Worm (Caenorhabditis elegans) whole organism, L3 larva: ENCODE measurements around the gene clec-186.

Experiments used
- R02D3.7 ChIP-seq: fragments of 150-350 bp; optimal IDR thresholded peaks from 2 replicates; lab custom pipeline; 2014; ENCODE audit warnings: missing biosample characterization, missing genetic modification characterization
- ZK546.5 ChIP-seq: sonication (generic microtip); optimal IDR thresholded peaks from 2 replicates; lab custom pipeline; 2017; ENCODE audit warnings: missing biosample characterization, missing genetic modification characterization
- aly-2 ChIP-seq: fragments of 150-350 bp; optimal IDR thresholded peaks from 2 replicates; lab custom pipeline; 2014; ENCODE audit warnings: missing biosample characterization, missing genetic modification characterization
- ceh-28 ChIP-seq: fragments of 150-350 bp; optimal IDR thresholded peaks from 2 replicates; lab custom pipeline; 2014; ENCODE audit warnings: missing biosample characterization, missing genetic modification reagents, missing genetic modification characterization
- ceh-82 ChIP-seq: fragments of 150-350 bp; optimal IDR thresholded peaks from 2 replicates; lab custom pipeline; 2014; ENCODE audit warnings: missing biosample characterization, missing genetic modification characterization
- daf-12 ChIP-seq: fragments of 150-350 bp; optimal IDR thresholded peaks from 2 replicates; lab custom pipeline; 2014; ENCODE audit warnings: missing biosample characterization, missing genetic modification reagents, missing genetic modification characterization
- egl-27 ChIP-seq: sonication (generic microtip); optimal IDR thresholded peaks from 4 replicates; lab custom pipeline; 2017; ENCODE audit warnings: missing biosample characterization, missing genetic modification reagents, missing genetic modification characterization
- elt-2 ChIP-seq: sonication (generic microtip); optimal IDR thresholded peaks from 2 replicates; lab custom pipeline; 2016; ENCODE audit warnings: missing genetic modification reagents, mild to moderate bottlenecking, missing genetic modification characterization, missing compliant biosample characterization
- elt-3 ChIP-seq, 3 experiments: fragments of 150-350 bp in 1 of 3; sonication (generic microtip) in 2 of 3; optimal IDR thresholded peaks; 2 replicates in 2 of 3; 4 replicates in 1 of 3; lab custom pipeline; 2014 to 2017; ENCODE audit warnings: missing biosample characterization in 3 of 3, missing genetic modification characterization in 3 of 3
- eor-1 ChIP-seq, 2 experiments: fragments of 150-350 bp; optimal IDR thresholded peaks; 2 replicates each; lab custom pipeline; 2014 to 2018; ENCODE audit warnings: missing biosample characterization in 2 of 2, missing genetic modification characterization in 2 of 2
- fos-1 ChIP-seq: fragments of 150-350 bp; optimal IDR thresholded peaks from 2 replicates; lab custom pipeline; 2014; ENCODE audit warnings: missing biosample characterization, missing genetic modification characterization
- hmg-11 ChIP-seq: sonication (generic microtip); optimal IDR thresholded peaks from 2 replicates; lab custom pipeline; 2016; ENCODE audit warnings: missing genetic modification characterization, missing compliant biosample characterization
- jun-1 ChIP-seq: fragments of 150-350 bp; optimal IDR thresholded peaks from 2 replicates; lab custom pipeline; 2014; ENCODE audit warnings: missing biosample characterization, missing genetic modification reagents, missing genetic modification characterization
- lin-39 ChIP-seq: fragments of 150-350 bp; optimal IDR thresholded peaks from 2 replicates; lab custom pipeline; 2018; ENCODE audit warnings: missing biosample characterization, missing genetic modification reagents, missing genetic modification characterization
- lsy-12 ChIP-seq: sonication (generic microtip); optimal IDR thresholded peaks from 2 replicates; lab custom pipeline; 2016; ENCODE audit warnings: mild to moderate bottlenecking, missing genetic modification characterization, missing compliant biosample characterization
- mdl-1 ChIP-seq: fragments of 150-350 bp; optimal IDR thresholded peaks from 2 replicates; lab custom pipeline; 2014; ENCODE audit warnings: missing biosample characterization, missing genetic modification characterization
- nfya-1 ChIP-seq: sonication (generic microtip); optimal IDR thresholded peaks from 2 replicates; lab custom pipeline; 2017; ENCODE audit warnings: missing genetic modification characterization, mild to moderate bottlenecking, missing compliant biosample characterization, antibody characterized with exemption, moderate library complexity; ENCODE audit not compliant: insufficient read depth
- nhr-11 ChIP-seq: fragments of 150-350 bp; optimal IDR thresholded peaks from 2 replicates; lab custom pipeline; 2014; ENCODE audit warnings: missing biosample characterization, missing genetic modification characterization
- nhr-12 ChIP-seq: fragments of 150-350 bp; optimal IDR thresholded peaks from 2 replicates; lab custom pipeline; 2014; ENCODE audit warnings: missing biosample characterization, missing genetic modification characterization
- nhr-23 ChIP-seq: fragments of 150-350 bp; optimal IDR thresholded peaks from 2 replicates; lab custom pipeline; 2014; ENCODE audit warnings: missing biosample characterization, missing genetic modification reagents, missing genetic modification characterization
- nhr-237 ChIP-seq: fragments of 150-350 bp; optimal IDR thresholded peaks from 2 replicates; lab custom pipeline; 2014; ENCODE audit warnings: missing biosample characterization, missing genetic modification characterization
- nhr-25 ChIP-seq: sonication (generic microtip); optimal IDR thresholded peaks from 2 replicates; lab custom pipeline; 2017; ENCODE audit warnings: missing biosample characterization, missing genetic modification characterization
- nhr-28 ChIP-seq: fragments of 150-350 bp; optimal IDR thresholded peaks from 2 replicates; lab custom pipeline; 2014; ENCODE audit warnings: missing biosample characterization, missing genetic modification characterization
- nhr-76 ChIP-seq: fragments of 150-350 bp; sonication (generic microtip); optimal IDR thresholded peaks from 5 replicates; lab custom pipeline; 2014; ENCODE audit warnings: missing biosample characterization, missing genetic modification characterization
- pha-4 ChIP-seq: fragments of 150-350 bp; optimal IDR thresholded peaks from 2 replicates; lab custom pipeline; 2014; ENCODE audit warnings: missing biosample characterization, missing genetic modification reagents, missing genetic modification characterization
- pqm-1 ChIP-seq: fragments of 150-350 bp; optimal IDR thresholded peaks from 2 replicates; lab custom pipeline; 2017; ENCODE audit warnings: missing biosample characterization, missing genetic modification characterization, inconsistent platforms
- skn-1 ChIP-seq: fragments of 150-350 bp; optimal IDR thresholded peaks from 2 replicates; lab custom pipeline; 2014; ENCODE audit warnings: missing biosample characterization, missing genetic modification characterization
- snpc-4 ChIP-seq: fragments of 150-350 bp; optimal IDR thresholded peaks from 2 replicates; lab custom pipeline; 2014; ENCODE audit warnings: missing biosample characterization, missing genetic modification characterization
- unc-62 ChIP-seq: fragments of 150-350 bp; sonication (generic microtip); optimal IDR thresholded peaks from 4 replicates; lab custom pipeline; 2014; ENCODE audit warnings: missing biosample characterization, missing genetic modification reagents, missing genetic modification characterization
- zag-1 ChIP-seq: fragments of 150-350 bp; optimal IDR thresholded peaks from 2 replicates; lab custom pipeline; 2014; ENCODE audit warnings: missing biosample characterization, missing genetic modification characterization
- ztf-4 ChIP-seq: fragments of 150-350 bp; optimal IDR thresholded peaks from 2 replicates; lab custom pipeline; 2014; ENCODE audit warnings: missing biosample characterization, missing genetic modification characterization

Gene clec-186

ce11 chrIV:12833698-12834416 lies 32.1 kb upstream of the clec-186 start:
- TF ChIP-seq jun-1 (peak; percentile 25), nhr-12 (tag; lab: Kevin White, UChicago) (no peak), elt-2 (tag; lab: Kevin White, UChicago) (peak; percentile 80), egl-27 (tag; lab: Kevin White, UChicago) (no peak), aly-2 (no peak), hmg-11 (tag; lab: Kevin White, UChicago) (peak; percentile 30), elt-3 (tag; optimal IDR thresholded peaks at IDR 0.05; lab: Kevin White, UChicago) (no peak), pqm-1 (tag; lab: Kevin White, UChicago) (peak; percentile 47), nhr-11 (tag; lab: Kevin White, UChicago) (no peak)

- TF ChIP-seq nhr-23 (tag; lab: Kevin White, UChicago) (peak; percentile 35), snpc-4 (tag; lab: Kevin White, UChicago) (no peak), mdl-1 (tag; lab: Kevin White, UChicago) (no peak), nfya-1 (peak; percentile 33), pha-4 (peak; percentile 39), nhr-11 (tag; lab: Kevin White, UChicago) (no peak)
These were observed 31.5 kb upstream of the clec-186 start for ce11 chrIV:12834417-12834731.

- TF ChIP-seq nhr-25 (tag; lab: Kevin White, UChicago): peak; percentile 11
- no peak for TF ChIP-seq ztf-4 (tag; lab: Kevin White, UChicago)
These were observed 30.5 kb upstream of the clec-186 start for ce11 chrIV:12835363-12835762.

ce11 chrIV:12836208-12836607 lies 29.7 kb upstream of the clec-186 start, which contains the start of gene M02B1.3:
TSS of gene M02B1.3 (plus strand) at chrIV:12836508.
- TF ChIP-seq nfya-1: peak; percentile 31
- no peak for TF ChIP-seq eor-1 (tag; optimal IDR thresholded peaks at IDR 0.05; lab: Kevin White, UChicago)
- no peak for TF ChIP-seq ZK546.5 (tag; lab: Kevin White, UChicago)
- TF ChIP-seq skn-1: no peak
- TF ChIP-seq nhr-25 (tag; lab: Kevin White, UChicago): no peak
- TF ChIP-seq R02D3.7 (tag; lab: Kevin White, UChicago): no peak
- peak; percentile 7 for TF ChIP-seq lin-39 (tag; lab: Kevin White, UChicago)
- TF ChIP-seq nhr-12 (tag; lab: Kevin White, UChicago): no peak
- TF ChIP-seq, all 47 proteins: peak for 2

- TF ChIP-seq pha-4 (peak; percentile 62), ceh-28 (tag; lab: Kevin White, UChicago) (no peak), elt-2 (tag; lab: Kevin White, UChicago) (peak; percentile 17), hmg-11 (tag; lab: Kevin White, UChicago) (peak; percentile 40), nhr-25 (tag; lab: Kevin White, UChicago) (peak; percentile 5), lsy-12 (no peak), nfya-1 (peak; percentile 17)
These were observed 25.6 kb upstream of the clec-186 start for ce11 chrIV:12840348-12840747.

ce11 chrIV:12840873-12841272 lies 25.0 kb upstream of the clec-186 start:
- TF ChIP-seq mdl-1 (tag; lab: Kevin White, UChicago): no peak
- no peak for TF ChIP-seq hmg-11 (tag; lab: Kevin White, UChicago)
- TF ChIP-seq unc-62 (GFP tag; lab: Kevin White, UChicago): no peak
- TF ChIP-seq ZK546.5 (tag; lab: Kevin White, UChicago): no peak
- TF ChIP-seq nhr-23 (tag; lab: Kevin White, UChicago): no peak
- no peak for TF ChIP-seq skn-1
- TF ChIP-seq ceh-82 (tag; lab: Kevin White, UChicago): no peak
- TF ChIP-seq ztf-4 (tag; lab: Kevin White, UChicago): no peak

- TF ChIP-seq jun-1 (peak; percentile 80), nhr-28 (tag; lab: Kevin White, UChicago) (no peak), elt-2 (tag; lab: Kevin White, UChicago) (peak; percentile 98), fos-1 (tag; lab: Kevin White, UChicago) (peak; percentile 53), zag-1 (tag; lab: Kevin White, UChicago) (no peak), nhr-237 (no peak), nhr-11 (tag; lab: Kevin White, UChicago) (no peak), skn-1 (peak; percentile 22), daf-12 (tag; lab: Kevin White, UChicago) (no peak), pqm-1 (tag; lab: Kevin White, UChicago) (peak; percentile 95), pha-4 (peak; percentile 86), nhr-76 (tag; lab: Kevin White, UChicago) (no peak)
- TF ChIP-seq, all 47 proteins: peak for 6
These were observed 23.8 kb upstream of the clec-186 start for ce11 chrIV:12842121-12842520.
